Worm (Caenorhabditis elegans): ENCODE measurements around the gene cyp-23A1.

- TF ChIP-seq ama-1 (optimal IDR thresholded peaks at IDR 0.05) (no peak), lin-39 (tag; optimal IDR thresholded peaks at IDR 0.05) (no peak)
Observed at ce11 chrII:4550783-4551182, 38.8 kb downstream of the cyp-23A1 start, which contains the start of gene K07E1.1.
